Fruit fly (Drosophila melanogaster) whole organism, pupa: ENCODE results near the gene CG10948.

ENCODE experiments used
- CG14655 ChIP-seq: fragments of 200-800 bp; sonication (Bioruptor generic); optimal IDR thresholded peaks from 3 replicates; lab custom pipeline; 2017; ENCODE audit warnings: mild to moderate bottlenecking, missing biosample characterization, missing genetic modification reagents, missing genetic modification characterization
- CG15710 ChIP-seq: fragments of 200-800 bp; sonication (Bioruptor generic); optimal IDR thresholded peaks from 2 replicates; lab custom pipeline; 2018; ENCODE audit warnings: missing biosample characterization, mild to moderate bottlenecking, missing genetic modification characterization, moderate library complexity
- CG32121 ChIP-seq: fragments of 200-800 bp; sonication (Bioruptor generic); IDR thresholded peaks from 2 replicates; pipeline ENCODE4 v1.3.6; 2022; ENCODE audit warnings: missing biosample characterization, missing genetic modification characterization
- CG34367 ChIP-seq: fragments of 200-800 bp; sonication (Bioruptor generic); optimal IDR thresholded peaks from 2 replicates; lab custom pipeline; 2018; ENCODE audit warnings: missing biosample characterization, mild to moderate bottlenecking, missing genetic modification characterization
- CG4496 ChIP-seq: fragments of 200-800 bp; sonication (Bioruptor generic); IDR thresholded peaks from 3 replicates; pipeline ENCODE4 v1.3.6; 2022; ENCODE audit warnings: missing biosample characterization, missing genetic modification characterization
- CG8301 ChIP-seq: fragments of 200-800 bp; sonication (Bioruptor generic); optimal IDR thresholded peaks from 2 replicates; lab custom pipeline; 2018; ENCODE audit warnings: missing biosample characterization, mild to moderate bottlenecking, missing genetic modification characterization
- EcR ChIP-seq: fragments of 200-800 bp; sonication (Bioruptor generic); optimal IDR thresholded peaks from 3 replicates; lab custom pipeline; 2019; ENCODE audit warnings: missing biosample characterization, missing genetic modification characterization, mild to moderate bottlenecking, moderate library complexity, missing genetic modification reagents
- Ets98B ChIP-seq: fragments of 200-800 bp; sonication (Bioruptor generic); IDR thresholded peaks from 2 replicates; pipeline ENCODE4 v1.3.6; 2022; ENCODE audit warnings: missing biosample characterization, missing genetic modification characterization
- Pif1B ChIP-seq: fragments of 200-800 bp; sonication (Bioruptor generic); optimal IDR thresholded peaks from 3 replicates; lab custom pipeline; 2016; ENCODE audit warnings: missing biosample characterization, missing genetic modification characterization
- Snoo ChIP-seq: fragments of 200-800 bp; sonication (Bioruptor generic); optimal IDR thresholded peaks from 3 replicates; lab custom pipeline; 2017; ENCODE audit warnings: missing biosample characterization, mild to moderate bottlenecking, missing genetic modification characterization, inconsistent platforms
- fd96Ca ChIP-seq: fragments of 200-800 bp; sonication (Bioruptor generic); IDR thresholded peaks from 3 replicates; pipeline ENCODE4 v1.3.6; 2022; ENCODE audit warnings: missing biosample characterization, missing genetic modification characterization

DNA sequence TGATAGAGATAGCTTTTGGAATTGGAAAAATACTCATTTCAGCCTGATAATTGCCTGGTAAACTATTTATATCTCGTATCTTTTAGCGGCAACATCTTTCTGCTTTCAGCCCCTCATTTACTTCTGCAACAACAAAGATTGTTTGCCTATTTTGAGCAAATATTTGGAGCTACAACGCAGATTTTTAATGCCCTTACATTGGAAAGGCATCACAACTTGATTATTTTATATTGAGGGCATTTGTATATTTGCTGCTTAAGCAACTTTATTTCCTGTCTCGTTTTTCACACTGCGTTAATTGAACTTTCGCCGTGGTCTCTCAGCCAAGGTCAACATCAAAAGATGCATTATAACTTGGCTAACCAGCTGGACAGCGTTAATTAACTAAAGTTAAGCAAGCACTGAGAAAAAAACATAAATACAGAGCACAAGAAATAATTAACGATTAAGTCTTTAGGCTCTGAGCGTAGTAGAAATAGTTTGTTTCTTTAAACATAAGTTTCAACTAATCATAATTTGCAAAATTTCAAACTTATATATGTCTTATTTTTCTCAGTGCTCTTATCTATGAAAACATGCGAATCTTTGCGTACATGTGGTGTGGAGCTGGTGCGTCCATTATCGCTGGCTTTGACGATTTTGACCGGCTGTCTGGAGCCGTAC, 18.5 kb downstream of the CG10948 start:
- TF ChIP-seq Ets98B (no peak; the same call in 1 of the 2 replicates), Pif1B (GFP tag; lab: Kevin White, UChicago) (peak; percentile 53), fd96Ca (GFP tag; lab: Robert Waterston, UW) (no peak), CG32121 (peak; percentile 61; the same call in 1 of the 2 replicates), CG4496 (GFP tag; lab: Robert Waterston, UW) (no peak; the same call in 1 of the 3 replicates), CG15710 (peak; percentile 73), CG34367 (tag; lab: Kevin White, UChicago) (peak; percentile 71), EcR (no peak), CG8301 (tag; lab: Kevin White, UChicago) (peak; percentile 74), Snoo (peak; percentile 19), CG14655 (GFP tag; lab: Kevin White, UChicago) (no peak)
